Worm (Caenorhabditis elegans): ENCODE measurements around the gene nstp-6.

ce11 chrIV:3519352-3519751 is 28.0 kb downstream of the nstp-6 start:
- no peak for TF ChIP-seq nhr-76 (tag; optimal IDR thresholded peaks at IDR 0.05)
- no peak for TF ChIP-seq tbx-2 (tag; optimal IDR thresholded peaks at IDR 0.05)
- no peak for TF ChIP-seq pqm-1 (tag; optimal IDR thresholded peaks at IDR 0.05)
- TF ChIP-seq ama-1 (optimal IDR thresholded peaks at IDR 0.05), result no peak
- TF ChIP-seq elt-1 (tag; optimal IDR thresholded peaks at IDR 0.05), result no peak
- TF ChIP-seq lsy-12 (tag; optimal IDR thresholded peaks at IDR 0.05), result no peak
- TF ChIP-seq R02D3.7 (tag; optimal IDR thresholded peaks at IDR 0.05), result no peak
- TF ChIP-seq nhr-43 (tag; optimal IDR thresholded peaks at IDR 0.05; ENCODE audit: poor library complexity, severe bottlenecking), result no peak
- TF ChIP-seq unc-39 (tag; optimal IDR thresholded peaks at IDR 0.05), result no peak
- TF ChIP-seq snpc-4 (tag; optimal IDR thresholded peaks at IDR 0.05), result peak; percentile 95
- TF ChIP-seq nhr-11 (tag; optimal IDR thresholded peaks at IDR 0.05), result no peak
- TF ChIP-seq egl-5 (tag; optimal IDR thresholded peaks at IDR 0.05), result no peak

Measured in whole organism, L3 larva.